Worm (Caenorhabditis elegans) whole organism, late embryonic: Measurements from ENCODE around the gene srw-84.

Source experiments
- C08G9.2 ChIP-seq: sonication (generic microtip); optimal IDR thresholded peaks from 2 replicates; lab custom pipeline; 2016; ENCODE audit warnings: mild to moderate bottlenecking, missing genetic modification characterization, moderate library complexity, missing compliant biosample characterization
- C38D4.7 ChIP-seq: fragments of 200-800 bp; sonication (Bioruptor generic); optimal IDR thresholded peaks from 2 replicates; lab custom pipeline; 2018; ENCODE audit warnings: mild to moderate bottlenecking, missing genetic modification characterization, moderate library complexity, missing compliant biosample characterization
- T23F11.4 ChIP-seq: fragments of 200-800 bp; sonication (Bioruptor generic); optimal IDR thresholded peaks from 2 replicates; lab custom pipeline; 2018; ENCODE audit warnings: mild to moderate bottlenecking, missing genetic modification characterization, missing compliant biosample characterization
- ceh-2 ChIP-seq: sonication (generic microtip); optimal IDR thresholded peaks from 2 replicates; lab custom pipeline; 2016; ENCODE audit warnings: missing genotype, missing genetic modification characterization, missing compliant biosample characterization
- ceh-22 ChIP-seq: sonication (generic microtip); optimal IDR thresholded peaks from 2 replicates; lab custom pipeline; 2017; ENCODE audit warnings: missing biosample characterization, missing genetic modification characterization
- ceh-24 ChIP-seq: sonication (generic microtip); optimal IDR thresholded peaks from 2 replicates; lab custom pipeline; 2016; ENCODE audit warnings: mild to moderate bottlenecking, missing genetic modification characterization, missing compliant biosample characterization
- ceh-30 ChIP-seq: fragments of 150-350 bp; optimal IDR thresholded peaks from 2 replicates; lab custom pipeline; 2014; ENCODE audit warnings: missing biosample characterization, missing genetic modification characterization
- ceh-31 ChIP-seq: sonication (generic microtip); optimal IDR thresholded peaks from 2 replicates; lab custom pipeline; 2016; ENCODE audit warnings: missing genetic modification characterization, missing compliant biosample characterization
- ceh-45 ChIP-seq: fragments of 200-800 bp; sonication (Bioruptor generic); IDR thresholded peaks from 2 replicates; pipeline ENCODE4 v1.3.6; 2022; ENCODE audit warnings: missing genetic modification reagents, missing genetic modification characterization, missing compliant biosample characterization
- ceh-6 ChIP-seq: fragments of 200-800 bp; sonication (Bioruptor generic); optimal IDR thresholded peaks from 2 replicates; lab custom pipeline; 2018; ENCODE audit warnings: mild to moderate bottlenecking, missing genetic modification characterization, missing compliant biosample characterization
- ceh-9 ChIP-seq: sonication (generic microtip); optimal IDR thresholded peaks from 2 replicates; lab custom pipeline; 2016; ENCODE audit warnings: mild to moderate bottlenecking, missing genetic modification characterization, inconsistent platforms, missing compliant biosample characterization
- che-1 ChIP-seq: sonication (generic microtip); optimal IDR thresholded peaks from 2 replicates; lab custom pipeline; 2016; ENCODE audit warnings: mild to moderate bottlenecking, missing genetic modification characterization, missing compliant biosample characterization
- dmd-4 ChIP-seq: sonication (generic microtip); optimal IDR thresholded peaks from 2 replicates; lab custom pipeline; 2016; ENCODE audit warnings: borderline replicate concordance, missing genetic modification characterization, missing compliant biosample characterization
- dve-1 ChIP-seq: sonication (generic microtip); optimal IDR thresholded peaks from 2 replicates; lab custom pipeline; 2017; ENCODE audit warnings: antibody characterized with exemption, mild to moderate bottlenecking, missing genetic modification characterization, missing compliant biosample characterization
- eyg-1 ChIP-seq: sonication (generic microtip); optimal IDR thresholded peaks from 2 replicates; lab custom pipeline; 2016; ENCODE audit warnings: missing genotype, missing genetic modification characterization, missing compliant biosample characterization
- fax-1 ChIP-seq: sonication (generic microtip); optimal IDR thresholded peaks from 2 replicates; lab custom pipeline; 2016; ENCODE audit warnings: missing genotype, missing genetic modification characterization, missing compliant biosample characterization
- fkh-10 ChIP-seq: fragments of 150-350 bp; optimal IDR thresholded peaks from 2 replicates; lab custom pipeline; 2014; ENCODE audit warnings: missing biosample characterization, missing genetic modification reagents, missing genetic modification characterization
- fkh-6 ChIP-seq: sonication (generic microtip); optimal IDR thresholded peaks from 2 replicates; lab custom pipeline; 2016; ENCODE audit warnings: missing genetic modification characterization, missing compliant biosample characterization
- gmeb-2 ChIP-seq: sonication (generic microtip); optimal IDR thresholded peaks from 2 replicates; lab custom pipeline; 2016; ENCODE audit warnings: missing genetic modification characterization, inconsistent platforms, missing compliant biosample characterization
- hlh-15 ChIP-seq: sonication (generic microtip); optimal IDR thresholded peaks from 2 replicates; lab custom pipeline; 2016; ENCODE audit warnings: missing genetic modification characterization, missing compliant biosample characterization
- hlh-30 ChIP-seq: sonication (generic microtip); optimal IDR thresholded peaks from 2 replicates; lab custom pipeline; 2017; ENCODE audit warnings: antibody characterized with exemption, missing genetic modification characterization, missing compliant biosample characterization; ENCODE audit not compliant: insufficient read depth
- madf-2 ChIP-seq: sonication (generic microtip); optimal IDR thresholded peaks from 2 replicates; lab custom pipeline; 2017; ENCODE audit warnings: missing genetic modification characterization, missing compliant biosample characterization
- nfya-1 ChIP-seq: sonication (generic microtip); optimal IDR thresholded peaks from 2 replicates; lab custom pipeline; 2017; ENCODE audit warnings: missing genetic modification characterization, mild to moderate bottlenecking, missing compliant biosample characterization, antibody characterized with exemption, moderate library complexity
- nhr-11 ChIP-seq: fragments of 150-350 bp; optimal IDR thresholded peaks from 2 replicates; lab custom pipeline; 2014; ENCODE audit warnings: missing biosample characterization, missing genetic modification characterization
- nhr-232 ChIP-seq: sonication (generic microtip); optimal IDR thresholded peaks from 2 replicates; lab custom pipeline; 2016; ENCODE audit warnings: missing genetic modification characterization, missing compliant biosample characterization
- odd-2 ChIP-seq: sonication (generic microtip); optimal IDR thresholded peaks from 2 replicates; lab custom pipeline; 2017; ENCODE audit warnings: antibody characterized with exemption, mild to moderate bottlenecking, missing genetic modification characterization, missing compliant biosample characterization
- pqm-1 ChIP-seq: sonication (generic microtip); optimal IDR thresholded peaks from 2 replicates; lab custom pipeline; 2016; ENCODE audit warnings: missing genetic modification characterization, missing compliant biosample characterization
- pros-1 ChIP-seq: fragments of 150-350 bp; optimal IDR thresholded peaks from 2 replicates; lab custom pipeline; 2014; ENCODE audit warnings: missing biosample characterization, missing genetic modification reagents, missing genetic modification characterization
- rnt-1 ChIP-seq: sonication (generic microtip); optimal IDR thresholded peaks from 2 replicates; lab custom pipeline; 2016; ENCODE audit warnings: missing genetic modification characterization, missing compliant biosample characterization
- sox-2 ChIP-seq: fragments of 200-800 bp; sonication (Bioruptor generic); IDR thresholded peaks from 2 replicates; pipeline ENCODE4 v1.3.6; 2022; ENCODE audit warnings: missing genetic modification reagents, missing genetic modification characterization, missing compliant biosample characterization
- sox-4 ChIP-seq: sonication (generic microtip); optimal IDR thresholded peaks from 2 replicates; lab custom pipeline; 2017; ENCODE audit warnings: mild to moderate bottlenecking, missing genetic modification characterization, inconsistent platforms, missing compliant biosample characterization
- unc-3 ChIP-seq, 2 experiments: fragments of 200-800 bp in 1 of 2; sonication (Bioruptor generic) in 1 of 2; sonication (generic microtip) in 1 of 2; conservative IDR thresholded peaks in 1 of 2; optimal IDR thresholded peaks in 1 of 2; 2 replicates each; pipeline versions ENCODE4 v1.3.6 to Lab custom; 2016 to 2022; ENCODE audit warnings: missing compliant biosample characterization in 2 of 2, missing genetic modification characterization in 2 of 2, missing genetic modification reagents in 1 of 2
- unc-42 ChIP-seq: sonication (generic microtip); optimal IDR thresholded peaks from 2 replicates; lab custom pipeline; 2016; ENCODE audit warnings: missing genotype, missing genetic modification characterization, missing compliant biosample characterization
- unc-86 ChIP-seq: sonication (generic microtip); optimal IDR thresholded peaks from 2 replicates; lab custom pipeline; 2016; ENCODE audit warnings: missing genetic modification characterization, missing compliant biosample characterization
- zip-5 ChIP-seq: sonication (generic microtip); optimal IDR thresholded peaks from 2 replicates; lab custom pipeline; 2016; ENCODE audit warnings: missing genetic modification characterization, missing compliant biosample characterization
- ztf-16 ChIP-seq: sonication (generic microtip); optimal IDR thresholded peaks from 2 replicates; lab custom pipeline; 2017; ENCODE audit warnings: missing genetic modification characterization, missing compliant biosample characterization

srw-84 gene

ce11 chrV:19429605-19430004 is 48.5 kb downstream of the srw-84 start:
- TF ChIP-seq rnt-1 (tag; lab: Kevin White, UChicago) (peak; percentile 80), sox-2 (GFP tag; lab: Robert Waterston, UW) (no peak)

- TF ChIP-seq odd-2 (no peak), gmeb-2 (tag; lab: Kevin White, UChicago) (peak; percentile 23), sox-2 (GFP tag; lab: Robert Waterston, UW) (no peak), C38D4.7 (peak; percentile 45), T23F11.4 (GFP tag; lab: Kevin White, UChicago) (no peak), hlh-30 (tag; lab: Kevin White, UChicago) (peak; percentile 7), ceh-22 (tag; lab: Kevin White, UChicago) (no peak), C08G9.2 (tag; lab: Kevin White, UChicago) (peak; percentile 21), fax-1 (tag; lab: Kevin White, UChicago) (no peak), ceh-9 (tag; lab: Kevin White, UChicago) (no peak)
These were observed 49.4 kb downstream of the srw-84 start for ce11 chrV:19430351-19430913.

- TF ChIP-seq C08G9.2 (tag; lab: Kevin White, UChicago) (no peak), nfya-1 (tag; lab: Kevin White, UChicago) (no peak), dve-1 (no peak), madf-2 (tag; lab: Kevin White, UChicago) (no peak), ceh-24 (tag; lab: Kevin White, UChicago) (no peak)
These were observed 50.0 kb downstream of the srw-84 start, which contains the start of gene srw-85 for ce11 chrV:19431036-19431435. TSS of gene srw-85 (minus strand) at chrV:19431136.

- no peak for TF ChIP-seq ceh-30
- no peak for TF ChIP-seq fkh-6 (tag; lab: Kevin White, UChicago)
- TF ChIP-seq ztf-16 (tag; lab: Kevin White, UChicago), result no peak
- no peak for TF ChIP-seq ceh-22 (tag; lab: Kevin White, UChicago)
- TF ChIP-seq ceh-24 (tag; lab: Kevin White, UChicago), result no peak
- TF ChIP-seq hlh-15 (tag; lab: Kevin White, UChicago), result no peak
- no peak for TF ChIP-seq nhr-11
- TF ChIP-seq nhr-232, result no peak
- no peak for TF ChIP-seq ceh-6 (GFP tag; lab: Kevin White, UChicago)
- no peak for TF ChIP-seq unc-86 (tag; lab: Kevin White, UChicago)
- no peak for TF ChIP-seq fkh-10 (GFP tag; lab: Kevin White, UChicago)
- no peak for TF ChIP-seq ceh-45
- TF ChIP-seq ceh-31 (tag; lab: Kevin White, UChicago), result no peak
- no peak for TF ChIP-seq unc-42 (tag; lab: Kevin White, UChicago)
- no peak for TF ChIP-seq sox-2 (GFP tag; lab: Robert Waterston, UW)
These were observed 51.0 kb downstream of the srw-84 start for ce11 chrV:19432030-19432429.

ce11 chrV:19432972-19433371 is 51.9 kb downstream of the srw-84 start, which contains the start of gene C25F9.11:
TSS of gene C25F9.11 (minus strand) at chrV:19433072.
- TF ChIP-seq ceh-2 (tag; lab: Kevin White, UChicago), result no peak
- TF ChIP-seq pqm-1 (tag; lab: Kevin White, UChicago), result no peak
- no peak for TF ChIP-seq fkh-10 (GFP tag; lab: Kevin White, UChicago)
- TF ChIP-seq nhr-232, result no peak
- TF ChIP-seq unc-3 (GFP tag; conservative IDR thresholded peaks at IDR 0.05; lab: Robert Waterston, UW), result no peak
- TF ChIP-seq unc-3 (tag; optimal IDR thresholded peaks at IDR 0.05; lab: Kevin White, UChicago), result no peak
- TF ChIP-seq unc-86 (tag; lab: Kevin White, UChicago), result no peak
- TF ChIP-seq pros-1, result no peak
- TF ChIP-seq sox-4 (tag; lab: Kevin White, UChicago), result no peak
- no peak for TF ChIP-seq dmd-4 (tag; lab: Kevin White, UChicago)
- TF ChIP-seq zip-5 (tag; lab: Kevin White, UChicago), result no peak
- no peak for TF ChIP-seq C08G9.2 (tag; lab: Kevin White, UChicago)
- TF ChIP-seq che-1 (tag; lab: Kevin White, UChicago), result no peak
- TF ChIP-seq eyg-1 (tag; lab: Kevin White, UChicago), result no peak
